Fruit fly (Drosophila melanogaster): ENCODE data around the gene mRpL2.

The mRpL2 gene

dm6 chr3L:11164899-11165298 is 44.3 kb downstream of the mRpL2 start, which contains the start of gene Alg10 (continued):
- no peak for TF ChIP-seq dan (GFP tag; IDR thresholded peaks at IDR 0.05)
- no peak for TF ChIP-seq tll (GFP tag; optimal IDR thresholded peaks at IDR 0.05)
- no peak for TF ChIP-seq chm (GFP tag; IDR thresholded peaks at IDR 0.05)
- TF ChIP-seq Med (GFP tag), result peak; percentile 63
- TF ChIP-seq CG15514 (GFP tag; optimal IDR thresholded peaks at IDR 0.05), result no peak
- peak; percentile 23 for TF ChIP-seq MESR4 (GFP tag; optimal IDR thresholded peaks at IDR 0.05)
- no peak for TF ChIP-seq Gug (GFP tag; IDR thresholded peaks at IDR 0.05)
- TF ChIP-seq MBD-R2 (GFP tag; IDR thresholded peaks at IDR 0.05), result peak; percentile 69
- no peak for TF ChIP-seq Hr78 (GFP tag; optimal IDR thresholded peaks at IDR 0.05)
- no peak for TF ChIP-seq bsh (GFP tag; optimal IDR thresholded peaks at IDR 0.05)
- TF ChIP-seq fru (optimal IDR thresholded peaks at IDR 0.05), result no peak
- no peak for TF ChIP-seq CG10565 (GFP tag; optimal IDR thresholded peaks at IDR 0.05)
- TF ChIP-seq tup (GFP tag; optimal IDR thresholded peaks at IDR 0.05), result no peak
- no peak for TF ChIP-seq fd96Cb (tag; optimal IDR thresholded peaks at IDR 0.05)
- TF ChIP-seq Asciz (GFP tag; optimal IDR thresholded peaks at IDR 0.05), result no peak
- TF ChIP-seq Dek (tag; optimal IDR thresholded peaks at IDR 0.05), result no peak
- TF ChIP-seq NC2α (GFP tag; optimal IDR thresholded peaks at IDR 0.05), result no peak
- TF ChIP-seq Neu2 (GFP tag; optimal IDR thresholded peaks at IDR 0.05; ENCODE audit: borderline replicate concordance), result peak; percentile 95
- TF ChIP-seq otp (GFP tag; IDR thresholded peaks at IDR 0.05), result no peak
- TF ChIP-seq TFAM (GFP tag; optimal IDR thresholded peaks at IDR 0.05), result no peak
- no peak for TF ChIP-seq ind (GFP tag; optimal IDR thresholded peaks at IDR 0.05)
- no peak for TF ChIP-seq CG13123 (GFP tag; optimal IDR thresholded peaks at IDR 0.05)
- TF ChIP-seq CG12236 (GFP tag; optimal IDR thresholded peaks at IDR 0.05), result no peak
- TF ChIP-seq CG16813 (GFP tag; IDR thresholded peaks at IDR 0.05; ENCODE audit: partially characterized antibody), result no peak
- no peak for TF ChIP-seq CG14860 (GFP tag; IDR thresholded peaks at IDR 0.05; ENCODE audit: partially characterized antibody)
- TF ChIP-seq H2.0 (GFP tag; IDR thresholded peaks at IDR 0.05), result no peak
- no peak for TF ChIP-seq Nf-YC (tag; optimal IDR thresholded peaks at IDR 0.05)
- TF ChIP-seq CG2202 (tag; optimal IDR thresholded peaks at IDR 0.05), result no peak
- no peak for TF ChIP-seq Oaz (GFP tag; IDR thresholded peaks at IDR 0.05)
- TF ChIP-seq gce (GFP tag; IDR thresholded peaks at IDR 0.05), result no peak
- no peak for TF ChIP-seq Spps (tag; optimal IDR thresholded peaks at IDR 0.05)
- TF ChIP-seq Dad (GFP tag; optimal IDR thresholded peaks at IDR 0.05), result no peak
- no peak for TF ChIP-seq CG1602 (GFP tag; optimal IDR thresholded peaks at IDR 0.05)
- no peak for TF ChIP-seq CG32532 (GFP tag; IDR thresholded peaks at IDR 0.05)
- no peak for TF ChIP-seq Ptx1 (GFP tag; IDR thresholded peaks at IDR 0.05)
- no peak for TF ChIP-seq Fer2 (tag; optimal IDR thresholded peaks at IDR 0.05)
- no peak for TF ChIP-seq so (GFP tag; IDR thresholded peaks at IDR 0.05)
- TF ChIP-seq CG1792 (GFP tag; optimal IDR thresholded peaks at IDR 0.05), result no peak
- no peak for TF ChIP-seq CG31224 (GFP tag; IDR thresholded peaks at IDR 0.05)
- TF ChIP-seq CG13287 (GFP tag; IDR thresholded peaks at IDR 0.05; ENCODE audit: partially characterized antibody), result peak; percentile 33; the same call in 1 of the 2 replicates
- TF ChIP-seq CG8924 (tag; optimal IDR thresholded peaks at IDR 0.05), result no peak
- no peak for TF ChIP-seq lola (GFP tag; optimal IDR thresholded peaks at IDR 0.05)
- TF ChIP-seq CG4707 (GFP tag; optimal IDR thresholded peaks at IDR 0.05), result no peak
- no peak for TF ChIP-seq hbn (GFP tag; IDR thresholded peaks at IDR 0.05; ENCODE audit: partially characterized antibody)
- no peak for TF ChIP-seq CG12219 (GFP tag; optimal IDR thresholded peaks at IDR 0.05)
- no peak for TF ChIP-seq CG10366 (GFP tag; IDR thresholded peaks at IDR 0.05)
- TF ChIP-seq gt (GFP tag; IDR thresholded peaks at IDR 0.05), result no peak
- TF ChIP-seq croc (GFP tag; conservative IDR thresholded peaks at IDR 0.05), result no peak
- no peak for TF ChIP-seq tgo (GFP tag; IDR thresholded peaks at IDR 0.05)
- TF ChIP-seq Sry-β (GFP tag; optimal IDR thresholded peaks at IDR 0.05), result no peak
- TF ChIP-seq CG43689 (GFP tag; IDR thresholded peaks at IDR 0.05), result 0 out of 2 replicates have a peak, but pooled peaks have one; percentile 22

Measured in whole organism, embryonic.